Fruit fly (Drosophila melanogaster) whole organism, embryonic: ENCODE data around the gene ova.

Experiments
- CG12391 ChIP-seq: fragments of 200-800 bp; sonication (Bioruptor generic); optimal IDR thresholded peaks from 3 replicates; lab custom pipeline; 2018; ENCODE audit warnings: missing biosample characterization, mild to moderate bottlenecking, missing genetic modification characterization, moderate library complexity
- CG13287 ChIP-seq: fragments of 200-800 bp; sonication (Bioruptor generic); IDR thresholded peaks from 2 replicates; pipeline ENCODE4 v1.3.6; 2022; ENCODE audit warnings: missing biosample characterization, missing genetic modification characterization; ENCODE audit not compliant: partially characterized antibody
- CG15479 ChIP-seq: fragments of 200-800 bp; sonication (Bioruptor generic); optimal IDR thresholded peaks from 3 replicates; lab custom pipeline; 2019; ENCODE audit warnings: missing biosample characterization, mild to moderate bottlenecking, missing genetic modification characterization, moderate library complexity
- CG17361 ChIP-seq: fragments of 200-800 bp; sonication (Bioruptor generic); IDR thresholded peaks from 3 replicates; pipeline ENCODE4 v1.3.6; 2022; ENCODE audit warnings: missing biosample characterization, missing genetic modification characterization
- CG2199 ChIP-seq: fragments of 200-800 bp; sonication (Bioruptor generic); IDR thresholded peaks from 3 replicates; pipeline ENCODE4 v1.3.6; 2022; ENCODE audit warnings: missing biosample characterization, missing genetic modification characterization
- CG2678 ChIP-seq: fragments of 200-800 bp; sonication (Bioruptor generic); optimal IDR thresholded peaks from 3 replicates; lab custom pipeline; 2019; ENCODE audit warnings: missing biosample characterization, mild to moderate bottlenecking, missing genetic modification characterization, moderate library complexity
- CG2889 ChIP-seq: fragments of 200-800 bp; sonication (Bioruptor generic); IDR thresholded peaks from 3 replicates; pipeline ENCODE4 v1.3.6; 2022; ENCODE audit warnings: missing biosample characterization, missing genetic modification characterization
- CG34224 ChIP-seq: fragments of 200-800 bp; sonication (Bioruptor generic); IDR thresholded peaks from 3 replicates; pipeline ENCODE4 v1.3.6; 2022; ENCODE audit warnings: missing biosample characterization, missing genetic modification characterization; ENCODE audit not compliant: partially characterized antibody
- CG3726 ChIP-seq: fragments of 200-800 bp; sonication (Bioruptor generic); IDR thresholded peaks from 3 replicates; pipeline ENCODE4, ENCODE4 v1.3.6; 2022; ENCODE audit warnings: missing biosample characterization, missing genetic modification characterization
- CG6175 ChIP-seq: fragments of 200-800 bp; sonication (Bioruptor generic); IDR thresholded peaks from 3 replicates; pipeline ENCODE4 v1.3.6; 2022; ENCODE audit warnings: missing biosample characterization, missing genetic modification characterization
- Ets97D ChIP-seq: fragments of 200-800 bp; sonication (Bioruptor generic); optimal IDR thresholded peaks from 3 replicates; lab custom pipeline; 2016; ENCODE audit warnings: missing biosample characterization, missing genetic modification characterization
- Fer1 ChIP-seq: fragments of 200-800 bp; sonication (Bioruptor generic); optimal IDR thresholded peaks from 2 replicates; lab custom pipeline; 2017; ENCODE audit warnings: missing biosample characterization, mild to moderate bottlenecking, missing genetic modification characterization
- HLH3B ChIP-seq: fragments of 200-800 bp; sonication (Bioruptor generic); IDR thresholded peaks from 2 replicates; pipeline ENCODE4 v1.3.6; 2022; ENCODE audit warnings: missing biosample characterization, missing genetic modification characterization
- Jarid2 ChIP-seq: fragments of 200-800 bp; sonication (Bioruptor generic); optimal IDR thresholded peaks from 3 replicates; lab custom pipeline; 2017; ENCODE audit warnings: mild to moderate bottlenecking, missing biosample characterization, missing genetic modification reagents, missing genetic modification characterization
- MTF-1 ChIP-seq: fragments of 200-800 bp; sonication (Bioruptor generic); optimal IDR thresholded peaks from 2 replicates; lab custom pipeline; 2018; ENCODE audit warnings: missing biosample characterization, mild to moderate bottlenecking, missing genetic modification characterization, borderline replicate concordance
- Opbp ChIP-seq: fragments of 200-800 bp; sonication (Bioruptor generic); IDR thresholded peaks from 3 replicates; pipeline ENCODE4 v1.3.6; 2022; ENCODE audit warnings: missing biosample characterization, missing genetic modification characterization; ENCODE audit not compliant: partially characterized antibody
- Optix ChIP-seq: fragments of 200-800 bp; sonication (Bioruptor generic); IDR thresholded peaks from 3 replicates; pipeline ENCODE4 v1.3.6; 2022; ENCODE audit warnings: missing biosample characterization, missing genetic modification characterization
- Pdp1 ChIP-seq, 2 experiments: fragments of 200-800 bp; sonication (Bioruptor generic); optimal IDR thresholded peaks; 3 replicates each; lab custom pipeline; 2016; ENCODE audit warnings: missing biosample characterization in 2 of 2, missing genetic modification characterization in 2 of 2, mild to moderate bottlenecking in 1 of 2, moderate library complexity in 1 of 2
- Usf ChIP-seq: fragments of 200-800 bp; sonication (Bioruptor generic); optimal IDR thresholded peaks from 2 replicates; lab custom pipeline; 2017; ENCODE audit warnings: missing genotype, missing biosample characterization, missing genetic modification characterization
- ara ChIP-seq: fragments of 200-800 bp; sonication (Bioruptor generic); IDR thresholded peaks from 2 replicates; pipeline ENCODE4 v1.3.6; 2022; ENCODE audit warnings: missing biosample characterization, missing genetic modification characterization
- br ChIP-seq: fragments of >200 bp; optimal IDR thresholded peaks from 2 replicates; lab custom pipeline; 2017
- cad ChIP-seq: fragments of >200 bp; optimal IDR thresholded peaks from 2 replicates; lab custom pipeline; 2017; ENCODE audit warnings: missing biosample characterization, missing genetic modification characterization
- chif ChIP-seq, 2 experiments: fragments of 200-800 bp; sonication (Bioruptor generic); optimal IDR thresholded peaks; 3 replicates each; lab custom pipeline; 2016; ENCODE audit warnings: missing biosample characterization in 2 of 2, missing genetic modification characterization in 2 of 2
- chn ChIP-seq: fragments of 200-800 bp; sonication (Bioruptor generic); optimal IDR thresholded peaks from 2 replicates; lab custom pipeline; 2016; ENCODE audit warnings: missing biosample characterization, missing genetic modification characterization
- crc ChIP-seq: fragments of 200-800 bp; sonication (Bioruptor generic); optimal IDR thresholded peaks from 2 replicates; lab custom pipeline; 2016; ENCODE audit warnings: missing biosample characterization, missing genetic modification characterization
- cwo ChIP-seq: fragments of 200-800 bp; sonication (Bioruptor generic); optimal IDR thresholded peaks from 3 replicates; lab custom pipeline; 2017; ENCODE audit warnings: missing biosample characterization, missing genetic modification characterization, mild to moderate bottlenecking, moderate library complexity, missing genetic modification reagents
- eve ChIP-seq, 2 experiments: fragments of >200 bp; optimal IDR thresholded peaks; 2 replicates each; lab custom pipeline; 2017; ENCODE audit warnings: missing biosample characterization in 2 of 2, missing genetic modification characterization in 2 of 2
- gfzf ChIP-seq: fragments of 200-800 bp; sonication (Bioruptor generic); optimal IDR thresholded peaks from 2 replicates; lab custom pipeline; 2016; ENCODE audit warnings: missing biosample characterization, mild to moderate bottlenecking, missing genetic modification characterization, moderate library complexity
- inv ChIP-seq: fragments of 200-800 bp; sonication (Bioruptor generic); IDR thresholded peaks from 2 replicates; pipeline ENCODE4 v1.3.6; 2022; ENCODE audit warnings: missing biosample characterization, missing genetic modification characterization; ENCODE audit not compliant: partially characterized antibody
- nerfin-1 ChIP-seq: fragments of 200-800 bp; sonication (Bioruptor generic); optimal IDR thresholded peaks from 3 replicates; lab custom pipeline; 2019; ENCODE audit warnings: missing biosample characterization, mild to moderate bottlenecking, missing genetic modification characterization, moderate library complexity
- nerfin-2 ChIP-seq: fragments of 200-800 bp; sonication (Bioruptor generic); IDR thresholded peaks from 2 replicates; pipeline ENCODE4 v1.3.6; 2022; ENCODE audit warnings: missing biosample characterization, missing genetic modification characterization; ENCODE audit not compliant: partially characterized antibody
- oc ChIP-seq: fragments of 200-800 bp; sonication (Bioruptor generic); optimal IDR thresholded peaks from 2 replicates; lab custom pipeline; 2018; ENCODE audit warnings: missing biosample characterization, mild to moderate bottlenecking, missing genetic modification characterization, moderate library complexity
- org-1 ChIP-seq: fragments of 200-800 bp; sonication (Bioruptor generic); optimal IDR thresholded peaks from 2 replicates; lab custom pipeline; 2017; ENCODE audit warnings: missing biosample characterization, missing genetic modification characterization
- phol ChIP-seq: fragments of 200-800 bp; sonication (Bioruptor generic); optimal IDR thresholded peaks from 3 replicates; lab custom pipeline; 2018; ENCODE audit warnings: missing biosample characterization, mild to moderate bottlenecking, missing genetic modification characterization, moderate library complexity
- run ChIP-seq: fragments of 200-800 bp; sonication (Bioruptor generic); optimal IDR thresholded peaks from 3 replicates; lab custom pipeline; 2018; ENCODE audit warnings: missing biosample characterization, mild to moderate bottlenecking, missing genetic modification characterization
- scrt ChIP-seq: fragments of 200-800 bp; sonication (Bioruptor generic); optimal IDR thresholded peaks from 2 replicates; lab custom pipeline; 2018; ENCODE audit warnings: missing biosample characterization, mild to moderate bottlenecking, missing genetic modification characterization, moderate library complexity
- sens ChIP-seq: fragments of 200-800 bp; sonication (Bioruptor generic); peaks from one replicate; lab custom pipeline; 2016; ENCODE audit warnings: missing biosample characterization, missing genetic modification characterization
- seq ChIP-seq: fragments of 200-800 bp; sonication (Bioruptor generic); IDR thresholded peaks from 2 replicates; pipeline ENCODE4 v1.3.6; 2022; ENCODE audit warnings: missing biosample characterization, missing genetic modification characterization
- slbo ChIP-seq: fragments of 200-800 bp; sonication (Bioruptor generic); IDR thresholded peaks from 2 replicates; pipeline ENCODE4 v1.3.6; 2022; ENCODE audit warnings: missing biosample characterization, missing genetic modification characterization
- so ChIP-seq: fragments of 200-800 bp; sonication (Bioruptor generic); IDR thresholded peaks from 3 replicates; pipeline ENCODE4 v1.3.6; 2022; ENCODE audit warnings: missing biosample characterization, missing genetic modification characterization
- sob ChIP-seq: fragments of 200-800 bp; sonication (Bioruptor generic); IDR thresholded peaks from 2 replicates; pipeline ENCODE4 v1.3.6; 2022; ENCODE audit warnings: missing biosample characterization, missing genetic modification characterization
- trem ChIP-seq: fragments of 200-800 bp; optimal IDR thresholded peaks from 3 replicates; lab custom pipeline; 2019; ENCODE audit warnings: missing biosample characterization, mild to moderate bottlenecking, missing genetic modification characterization, moderate library complexity
- unpg ChIP-seq: fragments of 200-800 bp; sonication (Bioruptor generic); optimal IDR thresholded peaks from 3 replicates; lab custom pipeline; 2018; ENCODE audit warnings: missing biosample characterization, mild to moderate bottlenecking, missing genetic modification characterization, moderate library complexity
- vnd ChIP-seq: fragments of 200-800 bp; sonication (Bioruptor generic); IDR thresholded peaks from 3 replicates; pipeline ENCODE4 v1.3.6; 2022; ENCODE audit warnings: missing biosample characterization, missing genetic modification characterization; ENCODE audit not compliant: partially characterized antibody
- wdn ChIP-seq: fragments of 200-800 bp; sonication (Bioruptor generic); IDR thresholded peaks from 2 replicates; pipeline ENCODE4 v1.3.6; 2022; ENCODE audit warnings: missing biosample characterization, missing genetic modification characterization
- zen2 ChIP-seq: fragments of 200-800 bp; sonication (Bioruptor generic); IDR thresholded peaks from 3 replicates; pipeline ENCODE4 v1.3.6; 2022; ENCODE audit warnings: missing biosample characterization, missing genetic modification characterization; ENCODE audit not compliant: partially characterized antibody

ova gene

DNA sequence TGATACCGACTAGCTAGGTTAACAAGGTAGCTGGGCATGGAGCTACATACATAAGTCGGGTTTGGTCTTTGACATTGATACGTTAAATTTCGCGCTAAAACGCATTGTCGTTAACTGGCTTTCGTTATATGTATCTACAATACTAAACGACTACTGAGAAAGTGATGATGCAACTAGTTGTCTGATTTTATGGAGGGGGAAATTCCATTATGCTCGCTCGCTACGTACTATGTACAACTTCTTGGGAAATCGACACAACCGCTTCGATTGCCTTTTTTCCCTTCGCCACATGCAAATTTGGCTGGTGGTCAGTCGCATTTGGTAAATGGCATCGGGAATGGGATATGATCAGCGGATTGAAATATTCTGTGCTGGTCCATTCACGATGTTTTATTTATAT, 11.5 kb downstream of the ova start:
- TF ChIP-seq CG3726 (GFP tag; lab: Robert Waterston, UW) (no peak), sens (GFP tag; lab: Kevin White, UChicago) (peak; percentile 40), cad (GFP tag; lab: Kevin White, UChicago) (peak; percentile 5), chn (GFP tag; lab: Kevin White, UChicago) (no peak), Pdp1 (GFP tag; optimal IDR thresholded peaks at IDR 0.05; lab: Kevin White, UChicago) (peak in 1 of 2 experiments; percentile 96), CG15479 (GFP tag; lab: Kevin White, UChicago) (peak; percentile 14), HLH3B (GFP tag; lab: Robert Waterston, UW) (0 out of 2 replicates have a peak, but pooled peaks have one; percentile 8), scrt (GFP tag; lab: Kevin White, UChicago) (peak; percentile 36), eve (GFP tag; optimal IDR thresholded peaks at IDR 0.05; lab: Kevin White, UChicago) (peak in 1 of 2 experiments; percentile 75), CG2199 (GFP tag; lab: Robert Waterston, UW) (0 out of 3 replicates have a peak, but pooled peaks have one; percentile 32), CG6175 (GFP tag; lab: Robert Waterston, UW) (no peak), nerfin-1 (tag; lab: Kevin White, UChicago) (peak; percentile 52)

DNA sequence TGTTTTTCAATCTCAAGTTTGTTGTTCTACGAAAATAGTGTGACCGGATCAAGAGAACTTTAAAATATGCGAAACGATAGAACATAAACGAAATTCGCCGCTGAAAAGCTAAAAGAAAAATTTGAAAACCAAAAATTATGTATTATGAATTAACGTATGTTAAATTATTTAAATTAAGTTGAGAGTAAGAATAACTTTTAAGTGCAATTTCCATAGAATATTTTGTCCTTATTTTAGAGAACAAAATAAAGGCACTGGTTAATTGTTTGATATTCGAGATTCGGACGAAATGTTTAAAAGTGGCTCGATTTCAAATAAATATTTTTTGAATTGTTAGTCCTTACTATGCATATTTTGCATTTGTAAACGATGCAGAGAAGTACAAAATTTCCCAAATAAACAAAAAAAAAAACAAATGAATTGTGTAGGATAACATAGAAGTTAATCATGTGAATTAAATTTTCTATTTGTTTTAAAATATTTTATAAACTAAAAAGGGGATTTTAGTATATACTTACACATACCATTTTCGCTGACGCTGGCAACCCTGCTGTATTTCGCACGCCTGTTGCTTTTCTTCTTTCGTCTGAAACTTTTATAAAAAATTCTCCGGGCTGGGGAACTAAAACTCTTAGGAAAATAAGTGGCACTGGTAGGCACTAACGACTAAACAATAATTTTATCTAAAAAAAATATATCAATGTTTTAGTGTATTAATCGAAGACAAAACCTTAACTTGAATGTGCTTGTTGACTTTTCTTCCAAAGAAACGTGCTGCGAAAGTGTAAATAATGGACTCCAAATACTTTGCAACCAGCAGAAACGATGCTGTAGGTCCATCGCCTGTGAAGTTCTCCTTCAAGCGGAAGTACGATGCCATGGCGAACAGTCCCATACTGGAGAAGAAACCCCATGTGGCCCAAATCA, 20.6 kb downstream of the ova start, which contains the start of the genes CG5727 and ath:
TSS of gene CG5727 (minus strand) at position 51 of the 927 bp plus-strand sequence.
TSS of gene ath (plus strand) at position 513 of the 927 bp plus-strand sequence.
- TF ChIP-seq ara (GFP tag; lab: Robert Waterston, UW) (no peak), Usf (GFP tag; lab: Kevin White, UChicago) (no peak), trem (tag; lab: Kevin White, UChicago) (no peak), MTF-1 (GFP tag; lab: Kevin White, UChicago) (no peak), sob (no peak), CG2889 (no peak), unpg (GFP tag; lab: Kevin White, UChicago) (no peak), inv (GFP tag; lab: Robert Waterston, UW) (no peak), scrt (GFP tag; lab: Kevin White, UChicago) (peak; percentile 94), Opbp (GFP tag; lab: Robert Waterston, UW) (no peak), Fer1 (GFP tag; lab: Kevin White, UChicago) (peak; percentile 45), zen2 (GFP tag; lab: Robert Waterston, UW) (no peak), cwo (GFP tag; lab: Kevin White, UChicago) (no peak), vnd (no peak), CG12391 (tag; lab: Kevin White, UChicago) (peak; percentile 32), CG17361 (GFP tag; lab: Robert Waterston, UW) (peak; percentile 61; the same call in 2 of the 3 replicates), phol (tag; lab: Kevin White, UChicago) (peak; percentile 28), br (no peak), CG2678 (tag; lab: Kevin White, UChicago) (no peak), Optix (no peak), so (GFP tag; lab: Robert Waterston, UW) (peak; percentile 37; the same call in 1 of the 3 replicates), slbo (GFP tag; lab: Robert Waterston, UW) (no peak), CG13287 (GFP tag; lab: Robert Waterston, UW) (no peak), gfzf (peak; percentile 65), seq (GFP tag; lab: Robert Waterston, UW) (no peak; the same call in 1 of the 2 replicates), wdn (GFP tag; lab: Robert Waterston, UW) (no peak), eve (GFP tag; optimal IDR thresholded peaks at IDR 0.05; lab: Kevin White, UChicago) (no peak), run (tag; lab: Kevin White, UChicago) (no peak), org-1 (GFP tag; lab: Kevin White, UChicago) (no peak), oc (no peak), crc (GFP tag; lab: Kevin White, UChicago) (no peak), chif (GFP tag; optimal IDR thresholded peaks at IDR 0.05; lab: Kevin White, UChicago) (no peak), Ets97D (no peak), HLH3B (GFP tag; lab: Robert Waterston, UW) (no peak), CG34224 (no peak), nerfin-2 (GFP tag; lab: Robert Waterston, UW) (no peak), Jarid2 (GFP tag; lab: Kevin White, UChicago) (no peak)
